Fruit fly (Drosophila melanogaster) S2 (cell line): Measurements from ENCODE around the gene vanin-like.

Source experiments
- CG8478 ChIP-seq: fragments of >200 bp; optimal IDR thresholded peaks from 2 replicates; lab custom pipeline; 2018
- CTCF ChIP-seq, 2 experiments: fragments of >200 bp; optimal IDR thresholded peaks; 2 replicates each; lab custom pipeline; 2018

vanin-like gene

DNA sequence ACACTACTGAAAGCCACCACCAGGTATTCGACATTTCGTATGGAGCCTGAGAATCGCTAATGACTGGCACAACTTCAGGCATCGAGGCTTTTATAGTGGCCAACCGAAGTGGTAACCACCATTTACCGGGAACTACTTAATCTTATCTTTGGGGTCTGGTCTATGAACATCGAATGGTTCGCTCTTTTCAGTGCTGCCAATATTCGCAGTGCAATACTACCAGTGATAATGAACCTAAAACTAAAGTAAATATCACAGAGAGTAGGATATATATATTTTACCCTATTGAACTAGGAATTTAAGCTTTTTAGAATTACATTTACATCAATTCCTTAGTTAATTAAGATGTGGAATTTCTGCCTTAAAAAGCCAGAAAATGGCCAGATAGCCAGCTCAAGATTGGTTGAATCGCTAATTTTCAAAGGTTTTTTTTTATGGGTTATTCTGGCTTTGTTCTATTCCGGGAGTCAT, at the start of gene vanin-like:
TSS of gene vanin-like (minus strand) at position 51 of the 471 bp plus-strand sequence.
- TF ChIP-seq CTCF (optimal IDR thresholded peaks at IDR 0.05; lab: Kevin White, UChicago) (no peak), CG8478 (lab: Kevin White, UChicago) (no peak)

DNA sequence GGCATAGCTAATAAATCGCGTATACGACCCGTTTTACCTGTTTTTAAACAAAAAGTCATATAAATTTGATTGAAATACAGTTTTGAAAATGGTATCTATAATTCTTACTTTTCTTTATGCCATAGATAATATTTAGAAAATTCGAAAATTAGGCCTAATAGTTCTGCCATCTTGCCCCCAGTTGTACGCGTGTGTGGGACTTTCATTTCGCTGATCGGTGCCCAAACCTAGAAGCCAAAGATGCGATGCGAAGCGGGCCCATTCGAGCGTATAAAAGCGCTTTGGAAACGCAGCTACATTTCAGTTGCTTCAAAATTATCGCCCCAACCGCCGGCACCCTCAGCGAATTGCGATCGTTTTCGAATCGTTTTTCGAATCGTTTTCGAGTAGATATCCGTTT, 34.7 kb upstream of the vanin-like start, which contains the start of gene CG14445:
TSS of gene CG14445 (plus strand) at position 301 of the 400 bp plus-strand sequence.
- TF ChIP-seq CG8478 (lab: Kevin White, UChicago) (no peak), CTCF (optimal IDR thresholded peaks at IDR 0.05; lab: Kevin White, UChicago) (no peak)

DNA sequence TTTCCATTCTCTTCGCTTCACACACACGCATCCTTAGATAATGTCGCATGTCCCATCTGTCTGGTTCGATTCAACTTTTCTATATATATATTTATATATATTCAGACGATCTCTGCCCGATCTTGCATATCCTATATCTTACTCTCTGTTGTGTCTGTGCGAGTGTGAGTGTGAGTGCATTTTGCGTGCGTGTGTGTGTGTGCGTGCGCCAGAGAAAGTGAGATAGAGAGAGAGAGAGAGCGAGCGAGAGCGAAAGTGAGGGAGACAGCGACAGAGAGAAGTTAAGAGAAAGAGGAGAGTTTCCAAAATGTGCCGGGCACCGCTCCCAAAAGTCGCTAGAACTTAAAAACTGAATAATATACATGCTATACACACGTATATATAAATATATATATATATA, 29.4 kb upstream of the vanin-like start:
- TF ChIP-seq CG8478 (lab: Kevin White, UChicago) (no peak), CTCF (optimal IDR thresholded peaks at IDR 0.05; lab: Kevin White, UChicago) (no peak)

DNA sequence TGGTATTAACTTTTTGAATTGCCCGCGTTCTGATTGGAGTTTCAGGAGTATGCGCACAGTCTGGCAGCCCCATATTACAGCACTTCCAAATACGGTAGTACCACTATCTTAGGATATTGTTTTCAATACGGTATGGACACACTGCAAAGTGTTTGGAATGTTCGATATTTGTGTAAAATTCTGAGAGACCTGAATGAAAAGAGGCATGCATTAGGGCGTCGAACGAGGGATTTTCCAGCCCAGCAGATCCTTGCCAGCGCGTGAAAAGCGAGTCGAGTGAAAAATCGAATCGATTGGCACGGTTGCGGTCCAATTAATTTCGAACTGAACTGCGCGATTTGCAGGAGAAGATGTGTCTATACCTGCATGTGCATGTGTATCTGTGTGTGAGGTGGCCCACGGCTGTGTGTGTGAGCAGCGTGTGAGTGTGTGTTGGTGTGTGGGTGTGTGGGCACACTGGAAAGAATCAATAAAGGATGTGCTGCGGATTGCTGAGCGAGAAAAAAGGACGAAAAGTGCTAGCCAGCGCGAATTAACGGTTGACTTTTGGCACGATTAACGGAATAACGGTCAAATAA, 23.2 kb upstream of the vanin-like start, which contains the start of gene dtn:
TSS of gene dtn (plus strand) at position 176 of the 578 bp plus-strand sequence.
- TF ChIP-seq CG8478 (lab: Kevin White, UChicago) (no peak), CTCF (optimal IDR thresholded peaks at IDR 0.05; lab: Kevin White, UChicago) (no peak)

DNA sequence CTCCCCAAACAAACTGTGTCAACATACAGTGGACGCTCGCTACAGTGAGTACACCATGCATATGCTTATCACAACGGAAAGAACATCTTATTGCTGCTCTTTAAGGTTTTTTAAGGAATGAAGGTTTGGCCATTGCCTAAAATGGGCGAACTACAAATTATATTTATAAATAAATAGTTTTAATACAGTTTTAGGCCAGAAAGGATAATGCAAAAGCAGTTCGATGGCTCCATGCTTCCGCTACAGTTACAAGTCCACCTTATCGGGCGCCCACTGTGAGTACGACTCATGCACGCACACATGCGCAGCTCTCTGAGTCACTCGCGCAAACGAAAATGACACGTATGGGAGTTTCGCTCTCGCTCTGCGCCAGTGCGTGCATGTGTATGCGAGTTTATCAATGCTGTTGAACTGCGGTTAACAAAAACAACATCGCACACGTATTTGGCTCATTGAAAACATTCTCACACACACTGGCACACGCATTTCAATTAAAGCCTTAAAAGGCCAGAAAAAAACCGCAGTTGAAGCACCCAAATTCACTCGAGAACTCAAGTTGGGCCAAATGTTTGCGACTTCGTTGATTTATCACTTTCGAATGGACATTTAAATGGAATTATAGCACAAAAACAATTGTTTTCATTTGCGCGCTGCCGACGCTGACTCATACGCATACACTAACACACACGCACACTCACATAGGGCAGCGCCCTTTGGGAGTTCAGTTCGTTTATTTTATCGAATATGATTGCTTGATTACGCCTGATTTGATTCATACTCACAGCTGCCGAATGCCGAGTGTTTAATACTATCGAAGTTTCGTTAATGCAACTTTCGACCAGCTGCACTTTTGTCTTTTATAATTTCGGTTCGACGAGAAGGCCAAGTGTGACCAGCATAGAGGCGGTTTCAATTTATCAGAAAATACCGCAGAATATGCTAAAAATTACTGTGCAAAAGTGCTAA, 22.1 kb upstream of the vanin-like start, which contains the start of gene sqh:
TSS of gene sqh (minus strand) at position 916 of the 966 bp plus-strand sequence.
- TF ChIP-seq CTCF (optimal IDR thresholded peaks at IDR 0.05; lab: Kevin White, UChicago) (no peak), CG8478 (lab: Kevin White, UChicago) (no peak)

DNA sequence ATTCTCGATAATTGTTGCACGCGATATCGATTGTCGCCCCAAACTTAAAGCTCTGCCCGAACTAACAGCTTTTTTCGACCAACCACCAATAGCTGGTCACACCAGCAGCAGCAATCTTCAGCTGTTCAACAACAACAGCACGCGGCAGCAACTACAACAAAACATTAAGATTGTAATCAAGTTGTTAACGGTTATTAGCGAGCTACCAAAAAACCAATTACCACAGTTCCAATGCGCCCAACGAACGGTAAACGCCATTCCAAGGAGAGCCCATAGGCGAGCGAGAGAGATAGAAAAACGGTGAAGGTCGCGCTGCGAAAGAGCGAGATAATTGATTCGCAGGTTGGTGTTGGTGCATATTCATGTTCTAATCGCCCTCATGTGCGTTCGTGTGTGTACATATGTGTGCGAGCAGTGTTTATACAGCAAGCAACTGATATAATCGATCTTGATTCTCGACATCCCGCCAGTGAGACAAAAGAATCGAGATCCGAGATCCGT, 17.5 kb upstream of the vanin-like start, which contains the start of gene Efr:
TSS of gene Efr (plus strand) at position 113 of the 501 bp plus-strand sequence.
- TF ChIP-seq CG8478 (lab: Kevin White, UChicago) (no peak), CTCF (optimal IDR thresholded peaks at IDR 0.05; lab: Kevin White, UChicago) (no peak)

DNA sequence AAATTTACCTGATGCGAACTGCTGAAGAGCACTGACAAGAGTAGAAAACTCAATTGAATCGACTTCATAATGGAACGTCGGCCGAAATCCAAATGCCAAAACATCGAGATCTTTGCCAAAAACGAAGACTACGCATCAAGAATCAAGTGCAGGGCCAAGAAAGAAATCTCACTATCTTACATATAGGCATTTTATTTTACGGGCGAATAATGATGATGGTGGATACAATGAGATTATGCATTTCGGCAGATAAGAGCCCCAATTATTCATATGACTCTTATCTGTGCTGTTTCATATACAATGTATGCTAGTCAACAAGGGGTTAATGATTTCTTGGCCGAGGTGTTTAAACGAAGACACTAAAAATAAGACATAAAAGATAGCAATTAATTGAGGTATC, 16.9 kb upstream of the vanin-like start, which contains the start of gene Btnd:
TSS of gene Btnd (minus strand) at position 101 of the 400 bp plus-strand sequence.
- TF ChIP-seq CG8478 (lab: Kevin White, UChicago) (no peak), CTCF (optimal IDR thresholded peaks at IDR 0.05; lab: Kevin White, UChicago) (no peak)

DNA sequence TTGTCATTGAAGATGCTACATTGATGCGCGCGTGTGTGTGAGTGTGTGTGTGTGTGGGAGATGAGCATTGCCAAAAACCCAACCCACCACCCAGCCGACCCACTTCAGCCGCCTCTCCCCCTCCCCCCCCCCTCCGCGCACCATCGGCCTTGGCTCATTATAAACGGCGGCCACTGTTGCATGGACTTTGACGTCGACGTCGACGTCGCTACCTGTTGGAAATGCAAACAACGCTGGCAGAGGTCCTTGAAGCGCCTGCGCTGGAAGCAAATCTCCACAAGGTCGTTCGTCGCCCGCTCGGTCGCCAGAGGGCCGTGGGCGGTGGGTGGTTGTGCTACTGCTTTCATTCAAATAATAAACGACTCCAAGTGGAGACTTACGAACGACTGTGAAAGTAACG, 14.3 kb upstream of the vanin-like start:
- TF ChIP-seq CG8478 (lab: Kevin White, UChicago), result no peak
- no peak for TF ChIP-seq CTCF (optimal IDR thresholded peaks at IDR 0.05; lab: Kevin White, UChicago)

DNA sequence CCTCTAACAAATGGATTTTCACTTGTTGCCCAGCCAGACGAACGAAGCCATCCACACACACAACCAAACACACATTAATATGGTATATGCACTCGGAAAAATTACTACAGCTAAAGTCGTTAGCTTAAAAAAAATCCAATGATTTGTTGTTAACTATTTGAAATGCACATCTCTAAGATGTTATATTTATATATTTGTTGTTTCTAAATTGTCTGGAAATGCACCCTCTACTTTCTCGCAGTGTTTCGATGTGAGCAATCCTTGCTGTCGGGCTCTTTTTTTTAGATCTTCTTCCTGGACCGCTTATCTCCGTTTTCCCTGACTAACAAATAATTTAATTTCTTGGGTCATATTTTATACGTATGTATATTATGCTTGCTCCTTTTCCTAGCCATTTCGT, 2.7 kb upstream of the vanin-like start:
- TF ChIP-seq CTCF (optimal IDR thresholded peaks at IDR 0.05; lab: Kevin White, UChicago), result no peak
- no peak for TF ChIP-seq CG8478 (lab: Kevin White, UChicago)

DNA sequence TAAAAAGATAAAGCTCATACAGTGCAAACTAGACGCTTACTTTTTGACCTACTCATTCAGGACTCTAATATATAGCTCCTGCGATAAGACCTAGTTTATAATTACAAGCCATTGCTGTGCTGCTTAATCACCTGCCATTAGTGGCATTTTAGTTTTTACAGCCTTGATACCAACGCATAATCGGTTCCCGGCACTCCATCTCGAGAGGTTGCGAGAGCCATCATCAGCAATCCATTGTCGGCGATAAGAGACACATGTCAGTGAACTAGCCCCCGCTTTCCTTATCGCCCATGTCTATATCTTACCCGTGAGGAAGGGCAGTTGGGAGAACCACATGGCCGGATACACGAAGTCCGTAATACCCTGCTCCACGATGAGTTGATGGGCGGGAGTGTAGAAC, 900 bp downstream of the vanin-like start:
- TF ChIP-seq CTCF (optimal IDR thresholded peaks at IDR 0.05; lab: Kevin White, UChicago), result no peak
- TF ChIP-seq CG8478 (lab: Kevin White, UChicago), result no peak

DNA sequence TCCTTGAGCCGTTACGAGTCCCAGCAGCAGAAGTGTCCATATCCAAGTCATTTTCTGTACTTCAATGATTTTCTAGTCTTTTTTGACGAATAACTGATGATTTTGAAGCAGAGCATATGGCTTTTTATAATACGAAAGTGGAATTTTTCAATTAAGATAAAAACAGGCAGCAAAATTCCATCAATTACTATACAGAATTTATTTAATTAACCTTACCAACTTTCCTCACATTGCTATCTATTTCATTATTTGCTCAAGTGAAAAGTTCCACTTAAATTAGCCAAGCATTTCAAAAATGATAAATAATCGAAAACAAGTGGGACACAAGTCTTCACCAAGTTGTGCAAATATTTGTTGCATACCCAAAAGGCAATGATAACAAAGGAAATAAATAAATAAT, 2.6 kb downstream of the vanin-like start, which contains the start of gene CG43090:
TSS of gene CG43090 (minus strand) at position 101 of the 400 bp plus-strand sequence.
- no peak for TF ChIP-seq CG8478 (lab: Kevin White, UChicago)

DNA sequence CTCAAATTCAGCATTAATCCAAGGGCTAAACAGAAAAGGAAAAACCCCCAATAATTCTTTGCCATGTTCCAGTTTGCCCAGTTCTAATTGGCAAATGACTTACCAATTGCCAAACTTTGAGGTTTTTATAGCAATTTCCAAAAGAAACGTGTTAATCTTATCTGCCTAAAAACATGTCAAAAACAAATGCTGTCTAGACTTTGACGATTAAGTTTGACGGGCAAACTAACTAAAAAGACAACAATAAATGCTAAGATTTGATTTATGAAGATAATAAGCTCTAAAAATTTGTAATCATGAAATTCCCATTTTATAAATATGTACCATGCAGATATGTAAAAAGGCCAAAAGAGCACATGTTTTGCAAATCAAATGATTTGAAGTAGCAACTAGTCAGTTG, 3.8 kb downstream of the vanin-like start, which contains the start of gene CG32751:
TSS of gene CG32751 (minus strand) at position 101 of the 400 bp plus-strand sequence.
- no peak for TF ChIP-seq CTCF (optimal IDR thresholded peaks at IDR 0.05; lab: Kevin White, UChicago)
- TF ChIP-seq CG8478 (lab: Kevin White, UChicago), result no peak

DNA sequence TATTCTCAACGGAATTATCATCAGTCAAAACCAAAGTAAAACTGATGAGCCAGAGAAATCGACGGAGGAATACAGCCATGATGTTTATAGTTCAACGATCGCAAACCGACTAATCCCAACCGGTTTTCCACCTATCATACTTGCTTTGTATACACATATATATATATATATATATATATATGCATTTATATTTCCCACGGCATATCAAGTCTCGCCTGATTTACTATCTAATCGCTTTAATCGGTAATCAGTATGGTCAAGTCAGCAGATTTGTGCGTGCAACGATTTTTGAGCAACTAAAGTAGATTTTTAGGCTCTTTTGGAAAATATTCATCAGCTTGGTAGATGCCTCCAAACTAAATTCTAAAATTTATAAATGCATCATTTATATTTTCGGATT, 6.0 kb downstream of the vanin-like start, which contains the start of gene CG32750:
TSS of gene CG32750 (minus strand) at position 101 of the 400 bp plus-strand sequence.
- TF ChIP-seq CTCF (optimal IDR thresholded peaks at IDR 0.05; lab: Kevin White, UChicago) (no peak), CG8478 (lab: Kevin White, UChicago) (no peak)

DNA sequence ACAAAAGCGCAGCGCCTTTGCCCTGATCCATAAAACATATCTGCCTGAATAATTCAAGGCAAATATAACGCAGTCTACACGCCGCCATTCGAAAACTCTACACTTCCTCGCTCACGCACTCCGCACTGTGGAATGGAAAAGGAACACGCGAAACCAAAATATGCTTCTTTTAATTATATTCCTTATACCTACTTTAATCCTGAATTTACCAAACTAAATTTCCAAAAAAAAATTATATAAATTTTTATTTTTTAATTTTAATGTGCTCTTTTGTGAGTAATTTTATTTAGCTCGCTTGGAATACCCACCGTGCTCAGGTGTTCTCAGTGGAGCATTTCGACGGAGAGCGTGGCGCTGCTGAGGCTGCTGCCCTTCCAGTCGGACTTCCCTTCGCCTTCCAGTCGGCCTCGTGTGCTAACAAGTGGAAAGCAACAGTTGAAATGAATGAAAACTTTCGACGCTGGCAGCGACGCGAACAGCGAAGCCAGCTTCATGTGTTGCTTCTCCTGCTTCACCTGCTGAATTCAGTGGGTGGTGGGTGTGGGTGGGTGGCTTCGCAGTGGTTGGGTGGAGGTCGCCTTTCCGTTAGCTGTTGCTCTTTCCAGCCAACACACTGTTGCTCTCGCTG, 9.1 kb downstream of the vanin-like start:
- no peak for TF ChIP-seq CG8478 (lab: Kevin White, UChicago)
- TF ChIP-seq CTCF (optimal IDR thresholded peaks at IDR 0.05; lab: Kevin White, UChicago), result no peak
